Worm (Caenorhabditis elegans) whole organism, L3 larva: Measurements from ENCODE around the gene F56D6.20.
A peak's percentile ranks its signal among the peaks of the same experiment; 100 is the strongest.

ENCODE experiments used
- R02D3.7 ChIP-seq: fragments of 150-350 bp; optimal IDR thresholded peaks from 2 replicates; lab custom pipeline; 2014; ENCODE audit warnings: missing biosample characterization, missing genetic modification characterization
- ZK546.5 ChIP-seq: sonication (generic microtip); optimal IDR thresholded peaks from 2 replicates; lab custom pipeline; 2017; ENCODE audit warnings: missing biosample characterization, missing genetic modification characterization
- aly-2 ChIP-seq: fragments of 150-350 bp; optimal IDR thresholded peaks from 2 replicates; lab custom pipeline; 2014; ENCODE audit warnings: missing biosample characterization, missing genetic modification characterization
- ama-1 ChIP-seq: fragments of 150-350 bp; optimal IDR thresholded peaks from 2 replicates; lab custom pipeline; 2018
- ceh-16 ChIP-seq: sonication (generic microtip); optimal IDR thresholded peaks from 2 replicates; lab custom pipeline; 2017; ENCODE audit warnings: missing biosample characterization, missing genetic modification characterization
- ceh-28 ChIP-seq: fragments of 150-350 bp; optimal IDR thresholded peaks from 2 replicates; lab custom pipeline; 2014; ENCODE audit warnings: missing biosample characterization, missing genetic modification reagents, missing genetic modification characterization
- ceh-82 ChIP-seq: fragments of 150-350 bp; optimal IDR thresholded peaks from 2 replicates; lab custom pipeline; 2014; ENCODE audit warnings: missing biosample characterization, missing genetic modification characterization
- ceh-9 ChIP-seq: sonication (generic microtip); optimal IDR thresholded peaks from 2 replicates; lab custom pipeline; 2018; ENCODE audit warnings: missing biosample characterization, missing genetic modification characterization
- daf-12 ChIP-seq: fragments of 150-350 bp; optimal IDR thresholded peaks from 2 replicates; lab custom pipeline; 2014; ENCODE audit warnings: missing biosample characterization, missing genetic modification reagents, missing genetic modification characterization
- egl-27 ChIP-seq: sonication (generic microtip); optimal IDR thresholded peaks from 4 replicates; lab custom pipeline; 2017; ENCODE audit warnings: missing biosample characterization, missing genetic modification reagents, missing genetic modification characterization
- egl-5 ChIP-seq: fragments of 150-350 bp; optimal IDR thresholded peaks from 2 replicates; lab custom pipeline; 2017; ENCODE audit warnings: missing biosample characterization, missing genetic modification reagents, missing genetic modification characterization, inconsistent platforms
- elt-1 ChIP-seq: fragments of 150-350 bp; optimal IDR thresholded peaks from 2 replicates; lab custom pipeline; 2014; ENCODE audit warnings: missing biosample characterization, missing genetic modification characterization
- elt-2 ChIP-seq: sonication (generic microtip); optimal IDR thresholded peaks from 2 replicates; lab custom pipeline; 2016; ENCODE audit warnings: missing genetic modification reagents, mild to moderate bottlenecking, missing genetic modification characterization, missing compliant biosample characterization
- elt-3 ChIP-seq, 3 experiments: fragments of 150-350 bp in 1 of 3; sonication (generic microtip) in 2 of 3; optimal IDR thresholded peaks; 2 replicates in 2 of 3; 4 replicates in 1 of 3; lab custom pipeline; 2014 to 2017; ENCODE audit warnings: missing biosample characterization in 3 of 3, missing genetic modification characterization in 3 of 3
- eor-1 ChIP-seq, 2 experiments: fragments of 150-350 bp; optimal IDR thresholded peaks; 2 replicates each; lab custom pipeline; 2014 to 2018; ENCODE audit warnings: missing biosample characterization in 2 of 2, missing genetic modification characterization in 2 of 2
- fkh-10 ChIP-seq: sonication (generic microtip); optimal IDR thresholded peaks from 2 replicates; lab custom pipeline; 2017; ENCODE audit warnings: missing biosample characterization, missing genetic modification reagents, missing genetic modification characterization
- fkh-2 ChIP-seq: fragments of 150-350 bp; optimal IDR thresholded peaks from 2 replicates; lab custom pipeline; 2014; ENCODE audit warnings: missing biosample characterization, missing genetic modification reagents, missing genetic modification characterization
- fos-1 ChIP-seq: fragments of 150-350 bp; optimal IDR thresholded peaks from 2 replicates; lab custom pipeline; 2014; ENCODE audit warnings: missing biosample characterization, missing genetic modification characterization
- hmg-11 ChIP-seq: sonication (generic microtip); optimal IDR thresholded peaks from 2 replicates; lab custom pipeline; 2016; ENCODE audit warnings: missing genetic modification characterization, missing compliant biosample characterization
- jun-1 ChIP-seq: fragments of 150-350 bp; optimal IDR thresholded peaks from 2 replicates; lab custom pipeline; 2014; ENCODE audit warnings: missing biosample characterization, missing genetic modification reagents, missing genetic modification characterization
- lin-15B ChIP-seq: fragments of 150-350 bp; optimal IDR thresholded peaks from 2 replicates; lab custom pipeline; 2014; ENCODE audit warnings: missing biosample characterization, missing genetic modification characterization
- lin-39 ChIP-seq: fragments of 150-350 bp; optimal IDR thresholded peaks from 2 replicates; lab custom pipeline; 2018; ENCODE audit warnings: missing biosample characterization, missing genetic modification reagents, missing genetic modification characterization
- lsy-12 ChIP-seq: sonication (generic microtip); optimal IDR thresholded peaks from 2 replicates; lab custom pipeline; 2016; ENCODE audit warnings: mild to moderate bottlenecking, missing genetic modification characterization, missing compliant biosample characterization
- mdl-1 ChIP-seq: fragments of 150-350 bp; optimal IDR thresholded peaks from 2 replicates; lab custom pipeline; 2014; ENCODE audit warnings: missing biosample characterization, missing genetic modification characterization
- mml-1 ChIP-seq: fragments of 150-350 bp; sonication (generic microtip); optimal IDR thresholded peaks from 3 replicates; lab custom pipeline; 2014; ENCODE audit warnings: missing biosample characterization, missing genetic modification characterization
- nfya-1 ChIP-seq: sonication (generic microtip); optimal IDR thresholded peaks from 2 replicates; lab custom pipeline; 2017; ENCODE audit warnings: missing genetic modification characterization, mild to moderate bottlenecking, missing compliant biosample characterization, antibody characterized with exemption, moderate library complexity; ENCODE audit not compliant: insufficient read depth
- nhr-11 ChIP-seq: fragments of 150-350 bp; optimal IDR thresholded peaks from 2 replicates; lab custom pipeline; 2014; ENCODE audit warnings: missing biosample characterization, missing genetic modification characterization
- nhr-12 ChIP-seq: fragments of 150-350 bp; optimal IDR thresholded peaks from 2 replicates; lab custom pipeline; 2014; ENCODE audit warnings: missing biosample characterization, missing genetic modification characterization
- nhr-23 ChIP-seq: fragments of 150-350 bp; optimal IDR thresholded peaks from 2 replicates; lab custom pipeline; 2014; ENCODE audit warnings: missing biosample characterization, missing genetic modification reagents, missing genetic modification characterization
- nhr-237 ChIP-seq: fragments of 150-350 bp; optimal IDR thresholded peaks from 2 replicates; lab custom pipeline; 2014; ENCODE audit warnings: missing biosample characterization, missing genetic modification characterization
- nhr-25 ChIP-seq: sonication (generic microtip); optimal IDR thresholded peaks from 2 replicates; lab custom pipeline; 2017; ENCODE audit warnings: missing biosample characterization, missing genetic modification characterization
- nhr-28 ChIP-seq: fragments of 150-350 bp; optimal IDR thresholded peaks from 2 replicates; lab custom pipeline; 2014; ENCODE audit warnings: missing biosample characterization, missing genetic modification characterization
- nhr-43 ChIP-seq: sonication (generic microtip); optimal IDR thresholded peaks from 2 replicates; lab custom pipeline; 2016; ENCODE audit warnings: mild to moderate bottlenecking, missing genetic modification characterization, missing compliant biosample characterization; ENCODE audit not compliant: poor library complexity, severe bottlenecking
- nhr-67 ChIP-seq: fragments of 150-350 bp; optimal IDR thresholded peaks from 2 replicates; lab custom pipeline; 2014; ENCODE audit warnings: missing biosample characterization, missing genetic modification characterization
- nhr-76 ChIP-seq: fragments of 150-350 bp; sonication (generic microtip); optimal IDR thresholded peaks from 5 replicates; lab custom pipeline; 2014; ENCODE audit warnings: missing biosample characterization, missing genetic modification characterization
- nhr-77 ChIP-seq: fragments of 150-350 bp; optimal IDR thresholded peaks from 2 replicates; lab custom pipeline; 2014; ENCODE audit warnings: missing biosample characterization, missing genetic modification characterization
- pha-4 ChIP-seq: fragments of 150-350 bp; optimal IDR thresholded peaks from 2 replicates; lab custom pipeline; 2014; ENCODE audit warnings: missing biosample characterization, missing genetic modification reagents, missing genetic modification characterization
- skn-1 ChIP-seq: fragments of 150-350 bp; optimal IDR thresholded peaks from 2 replicates; lab custom pipeline; 2014; ENCODE audit warnings: missing biosample characterization, missing genetic modification characterization
- snpc-4 ChIP-seq: fragments of 150-350 bp; optimal IDR thresholded peaks from 2 replicates; lab custom pipeline; 2014; ENCODE audit warnings: missing biosample characterization, missing genetic modification characterization
- tbx-2 ChIP-seq: sonication (generic microtip); optimal IDR thresholded peaks from 2 replicates; lab custom pipeline; 2016; ENCODE audit warnings: mild to moderate bottlenecking, missing genetic modification characterization, missing compliant biosample characterization
- unc-62 ChIP-seq: fragments of 150-350 bp; sonication (generic microtip); optimal IDR thresholded peaks from 4 replicates; lab custom pipeline; 2014; ENCODE audit warnings: missing biosample characterization, missing genetic modification reagents, missing genetic modification characterization
- zag-1 ChIP-seq: fragments of 150-350 bp; optimal IDR thresholded peaks from 2 replicates; lab custom pipeline; 2014; ENCODE audit warnings: missing biosample characterization, missing genetic modification characterization
- ztf-11 ChIP-seq: fragments of 150-350 bp; optimal IDR thresholded peaks from 2 replicates; lab custom pipeline; 2014; ENCODE audit warnings: missing biosample characterization, missing genetic modification characterization
- ztf-4 ChIP-seq: fragments of 150-350 bp; optimal IDR thresholded peaks from 2 replicates; lab custom pipeline; 2014; ENCODE audit warnings: missing biosample characterization, missing genetic modification characterization

Gene F56D6.20

DNA sequence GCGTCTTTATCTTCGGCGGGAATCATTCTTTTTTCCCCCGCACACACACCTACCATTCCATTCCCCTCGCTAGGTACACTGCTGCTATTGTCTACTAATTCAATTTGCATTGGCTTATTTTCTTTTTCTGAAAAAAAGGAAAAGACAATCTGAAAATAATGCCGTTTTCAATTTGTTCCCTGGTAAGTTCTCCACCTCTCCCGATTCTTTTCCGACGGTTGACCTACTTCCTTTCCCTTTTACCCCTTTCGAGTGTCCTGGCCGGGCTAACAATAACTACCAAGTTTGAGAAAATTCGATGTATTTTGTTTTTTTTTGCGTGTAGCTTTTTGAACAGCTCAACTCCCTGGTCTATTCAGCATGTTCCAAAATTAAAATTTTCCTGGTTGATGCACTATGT is 45.4 kb upstream of the F56D6.20 start, which contains the start of gene F37C4.4:
Gene F37C4.4 (plus strand): TSS at position 58 of the 400 bp plus-strand sequence.
- TF ChIP-seq aly-2: no peak
- TF ChIP-seq mml-1: no peak

DNA sequence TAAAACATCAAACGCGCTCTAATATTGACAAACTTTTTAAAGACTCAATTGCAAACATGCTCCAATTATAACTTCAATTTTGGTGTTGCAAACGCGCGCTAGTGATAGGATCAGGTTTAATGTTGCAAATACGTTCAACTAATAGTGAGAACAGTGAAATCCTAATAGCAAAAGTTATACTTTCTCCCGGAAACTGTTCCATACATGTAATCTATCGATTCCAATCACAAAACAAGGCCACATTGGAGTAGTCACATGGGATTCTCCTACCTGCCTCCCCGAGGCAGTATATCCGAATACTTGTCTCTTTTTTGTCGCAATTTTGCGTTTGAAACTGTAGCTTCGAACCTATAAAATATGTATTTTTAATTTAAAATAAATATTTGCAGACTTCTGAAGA is 42.8 kb upstream of the F56D6.20 start:
- TF ChIP-seq ceh-28: no peak
- TF ChIP-seq ZK546.5 (tag; lab: Kevin White, UChicago): no peak
- no peak for TF ChIP-seq egl-27 (tag; lab: Kevin White, UChicago)
- no peak for TF ChIP-seq lin-39 (tag; lab: Kevin White, UChicago)
- no peak for TF ChIP-seq nhr-67
- no peak for TF ChIP-seq unc-62 (GFP tag; lab: Kevin White, UChicago)
- no peak for TF ChIP-seq snpc-4 (tag; lab: Kevin White, UChicago)
- no peak for TF ChIP-seq nhr-237 (tag; lab: Kevin White, UChicago)
- no peak for TF ChIP-seq nhr-12
- TF ChIP-seq tbx-2: no peak
- no peak for TF ChIP-seq elt-1 (tag; lab: Kevin White, UChicago)
- TF ChIP-seq, all 47 proteins: peak for 0

- no peak for TF ChIP-seq ceh-82
- no peak for TF ChIP-seq lsy-12 (tag; lab: Kevin White, UChicago)
- TF ChIP-seq mdl-1 (tag; lab: Kevin White, UChicago): no peak
- TF ChIP-seq ZK546.5 (tag; lab: Kevin White, UChicago): no peak
- TF ChIP-seq nhr-11 (tag; lab: Kevin White, UChicago): no peak
- no peak for TF ChIP-seq zag-1
- TF ChIP-seq jun-1 (tag; lab: Kevin White, UChicago): no peak
- peak; percentile 31 for TF ChIP-seq pha-4 (tag; lab: Kevin White, UChicago)
- no peak for TF ChIP-seq fos-1 (tag; lab: Kevin White, UChicago)
- TF ChIP-seq ceh-16 (tag; lab: Kevin White, UChicago): no peak
- TF ChIP-seq fkh-2 (tag; lab: Kevin White, UChicago): no peak
- peak; percentile 9 for TF ChIP-seq nhr-25
- TF ChIP-seq nhr-67: no peak
- TF ChIP-seq nhr-76: no peak
- TF ChIP-seq elt-1 (tag; lab: Kevin White, UChicago): no peak
Observed at ce11 chrIV:3873195-3873594, 39.5 kb upstream of the F56D6.20 start.

DNA sequence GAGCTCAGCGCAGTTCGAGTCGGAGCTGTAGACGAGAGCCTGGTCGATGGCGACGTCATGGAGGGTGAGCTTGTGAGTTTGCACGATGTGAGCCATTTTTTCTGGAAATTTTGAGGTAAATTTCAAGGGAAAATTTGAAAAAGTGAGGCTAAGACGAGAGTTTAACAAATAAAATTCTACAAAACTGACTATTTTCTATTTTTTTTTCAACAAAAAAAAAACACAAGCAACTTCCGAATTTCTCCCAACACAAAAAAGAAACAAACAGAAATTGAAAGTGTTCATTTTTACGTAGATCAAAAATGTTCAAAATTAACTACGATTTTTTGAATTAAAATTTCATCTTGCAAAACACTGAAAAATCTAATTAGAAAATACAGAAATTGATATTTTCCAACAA is 39.0 kb upstream of the F56D6.20 start, which contains the start of gene F37C4.5:
Gene F37C4.5 (minus strand): TSS at position 101 of the 400 bp plus-strand sequence.
- no peak for TF ChIP-seq eor-1 (tag; optimal IDR thresholded peaks at IDR 0.05; lab: Kevin White, UChicago)
- no peak for TF ChIP-seq ceh-28
- TF ChIP-seq, all 47 proteins: peak for 0

- no peak for TF ChIP-seq nhr-237 (tag; lab: Kevin White, UChicago)
- no peak for TF ChIP-seq fkh-10 (GFP tag; lab: Kevin White, UChicago)
- no peak for TF ChIP-seq eor-1 (tag; optimal IDR thresholded peaks at IDR 0.05; lab: Kevin White, UChicago)
- no peak for TF ChIP-seq ceh-9
- TF ChIP-seq elt-3 (tag; optimal IDR thresholded peaks at IDR 0.05; lab: Kevin White, UChicago): no peak
- TF ChIP-seq elt-1 (tag; lab: Kevin White, UChicago): no peak
- no peak for TF ChIP-seq nhr-76
- peak; percentile 58 for TF ChIP-seq nfya-1
- TF ChIP-seq hmg-11: peak; percentile 19
- TF ChIP-seq ceh-16 (tag; lab: Kevin White, UChicago): no peak
- TF ChIP-seq ZK546.5 (tag; lab: Kevin White, UChicago): no peak
- no peak for TF ChIP-seq nhr-23 (tag; lab: Kevin White, UChicago)
- TF ChIP-seq nhr-11 (tag; lab: Kevin White, UChicago): no peak
- no peak for TF ChIP-seq aly-2
- peak; percentile 50 for TF ChIP-seq nhr-25
- TF ChIP-seq snpc-4 (tag; lab: Kevin White, UChicago): no peak
- TF ChIP-seq mdl-1 (tag; lab: Kevin White, UChicago): no peak
- TF ChIP-seq ama-1: peak; percentile 89
- TF ChIP-seq nhr-12: no peak
- TF ChIP-seq unc-62 (GFP tag; lab: Kevin White, UChicago): no peak
- TF ChIP-seq nhr-67: no peak
- no peak for TF ChIP-seq mml-1
- TF ChIP-seq lin-15B (tag; lab: Kevin White, UChicago): peak; percentile 37
- TF ChIP-seq daf-12 (tag; lab: Kevin White, UChicago): no peak
- no peak for TF ChIP-seq nhr-77 (tag; lab: Kevin White, UChicago)
- TF ChIP-seq fos-1 (tag; lab: Kevin White, UChicago): peak; percentile 23
- no peak for TF ChIP-seq tbx-2
- peak; percentile 55 for TF ChIP-seq elt-2
- TF ChIP-seq ztf-11 (tag; lab: Kevin White, UChicago): no peak
- no peak for TF ChIP-seq nhr-43 (tag; lab: Kevin White, UChicago)
- TF ChIP-seq skn-1 (tag; lab: Kevin White, UChicago): peak; percentile 1
- TF ChIP-seq egl-5 (tag; lab: Kevin White, UChicago): no peak
- no peak for TF ChIP-seq ceh-28
- no peak for TF ChIP-seq ztf-4 (tag; lab: Kevin White, UChicago)
- TF ChIP-seq nhr-28 (tag; lab: Kevin White, UChicago): no peak
- no peak for TF ChIP-seq R02D3.7 (tag; lab: Kevin White, UChicago)
- no peak for TF ChIP-seq fkh-2 (tag; lab: Kevin White, UChicago)
Observed at ce11 chrIV:3874417-3874816, 38.3 kb upstream of the F56D6.20 start.
